Worm (Caenorhabditis elegans) whole organism, young adult: Measurements from ENCODE around the gene riok-3.
A peak's percentile ranks its signal among the peaks of the same experiment; 100 is the strongest.

Experiments used
- B0261.1 ChIP-seq: sonication (generic microtip); optimal IDR thresholded peaks from 2 replicates; lab custom pipeline; 2016; ENCODE audit warnings: mild to moderate bottlenecking, missing genetic modification characterization, moderate library complexity, missing compliant biosample characterization
- C06A6.2 ChIP-seq: fragments of 200-800 bp; sonication (Bioruptor generic); conservative IDR thresholded peaks from 2 replicates; pipeline ENCODE4 v1.3.6; 2022; ENCODE audit warnings: missing genetic modification characterization, missing compliant biosample characterization
- C17E4.6 ChIP-seq: fragments of 200-800 bp; sonication (Bioruptor generic); IDR thresholded peaks from 2 replicates; pipeline ENCODE4 v1.3.6; 2022; ENCODE audit warnings: missing genetic modification reagents, missing genetic modification characterization, missing compliant biosample characterization
- F22D6.2 ChIP-seq: sonication (generic microtip); optimal IDR thresholded peaks from 2 replicates; lab custom pipeline; 2016; ENCODE audit warnings: mild to moderate bottlenecking, missing genetic modification characterization, missing compliant biosample characterization
- F37B4.10 ChIP-seq: fragments of 200-800 bp; sonication (Bioruptor generic); IDR thresholded peaks from 2 replicates; pipeline ENCODE4 v1.3.6; 2022; ENCODE audit warnings: missing genetic modification characterization, missing compliant biosample characterization
- F39B2.1 ChIP-seq: fragments of 200-800 bp; sonication (Bioruptor generic); IDR thresholded peaks from 2 replicates; pipeline ENCODE4 v1.3.6; 2022; ENCODE audit warnings: missing genetic modification reagents, missing genetic modification characterization, missing compliant biosample characterization
- F52B5.7 ChIP-seq: sonication (generic microtip); optimal IDR thresholded peaks from 2 replicates; lab custom pipeline; 2016; ENCODE audit warnings: mild to moderate bottlenecking, missing genetic modification characterization, missing compliant biosample characterization
- F57A8.1 ChIP-seq: fragments of 200-800 bp; sonication (Bioruptor generic); optimal IDR thresholded peaks from 2 replicates; lab custom pipeline; 2018; ENCODE audit warnings: mild to moderate bottlenecking, missing genetic modification characterization, moderate library complexity, missing compliant biosample characterization
- T07F8.4 ChIP-seq: sonication (generic microtip); optimal IDR thresholded peaks from 2 replicates; lab custom pipeline; 2016; ENCODE audit warnings: mild to moderate bottlenecking, missing genetic modification characterization, moderate library complexity, missing compliant biosample characterization
- Y53F4B.3 ChIP-seq: fragments of 200-800 bp; sonication (Bioruptor generic); IDR thresholded peaks from 2 replicates; pipeline ENCODE4 v1.3.6; 2022; ENCODE audit warnings: missing genetic modification reagents, missing genetic modification characterization, missing compliant biosample characterization
- Y79H2A.3 ChIP-seq: fragments of 200-800 bp; sonication (Bioruptor generic); conservative IDR thresholded peaks from 2 replicates; pipeline ENCODE4 v1.3.6; 2022; ENCODE audit warnings: missing genetic modification reagents, missing genetic modification characterization, missing compliant biosample characterization
- Y95B8A.8 ChIP-seq: fragments of 200-800 bp; sonication (Bioruptor generic); IDR thresholded peaks from 2 replicates; pipeline ENCODE4 v1.3.6; 2022; ENCODE audit warnings: missing genetic modification reagents, missing genetic modification characterization, missing compliant biosample characterization
- aptf-3 ChIP-seq: fragments of 200-800 bp; sonication (Bioruptor generic); IDR thresholded peaks from 2 replicates; pipeline ENCODE4 v1.3.6; 2022; ENCODE audit warnings: missing genetic modification characterization, missing compliant biosample characterization
- athp-1 ChIP-seq: sonication (generic microtip); optimal IDR thresholded peaks from 2 replicates; lab custom pipeline; 2017; ENCODE audit warnings: mild to moderate bottlenecking, missing genetic modification characterization, missing compliant biosample characterization
- attf-3 ChIP-seq: fragments of 200-800 bp; sonication (Bioruptor generic); conservative IDR thresholded peaks from 2 replicates; pipeline ENCODE4 v1.3.6; 2022; ENCODE audit warnings: missing genetic modification reagents, missing genetic modification characterization, missing compliant biosample characterization
- attf-5 ChIP-seq: fragments of 200-800 bp; sonication (Bioruptor generic); optimal IDR thresholded peaks from 2 replicates; lab custom pipeline; 2018; ENCODE audit warnings: mild to moderate bottlenecking, missing genetic modification characterization, missing compliant biosample characterization
- bed-1 ChIP-seq: fragments of 200-800 bp; sonication (Bioruptor generic); IDR thresholded peaks from 2 replicates; pipeline ENCODE4 v1.3.6; 2022; ENCODE audit warnings: missing genetic modification reagents, missing genetic modification characterization, missing compliant biosample characterization
- ccch-3 ChIP-seq: fragments of 200-800 bp; sonication (Bioruptor generic); optimal IDR thresholded peaks from 2 replicates; lab custom pipeline; 2018; ENCODE audit warnings: mild to moderate bottlenecking, missing genetic modification characterization, missing compliant biosample characterization
- cebp-1 ChIP-seq, 2 experiments: fragments of 200-800 bp in 1 of 2; sonication (Bioruptor generic) in 1 of 2; sonication (generic microtip) in 1 of 2; IDR thresholded peaks in 1 of 2; optimal IDR thresholded peaks in 1 of 2; 2 replicates each; pipeline versions ENCODE4 v1.3.6 to Lab custom; 2017 to 2022; ENCODE audit warnings: missing compliant biosample characterization in 2 of 2, missing genetic modification characterization in 2 of 2, mild to moderate bottlenecking in 1 of 2, missing genetic modification reagents in 1 of 2, moderate library complexity in 1 of 2
- cebp-2 ChIP-seq: fragments of 200-800 bp; sonication (Bioruptor generic); IDR thresholded peaks from 2 replicates; pipeline ENCODE4 v1.3.6; 2022; ENCODE audit warnings: missing genetic modification characterization, missing compliant biosample characterization
- ceh-100 ChIP-seq: fragments of 200-800 bp; sonication (Bioruptor generic); IDR thresholded peaks from 2 replicates; pipeline ENCODE4 v1.3.6; 2022; ENCODE audit warnings: missing genetic modification reagents, missing genetic modification characterization, missing compliant biosample characterization
- ceh-58 ChIP-seq: fragments of 200-800 bp; sonication (Bioruptor generic); IDR thresholded peaks from 2 replicates; pipeline ENCODE4 v1.3.6; 2022; ENCODE audit warnings: missing genetic modification characterization, missing compliant biosample characterization
- ceh-91 ChIP-seq: fragments of 200-800 bp; sonication (Bioruptor generic); IDR thresholded peaks from 2 replicates; pipeline ENCODE4 v1.3.6; 2022; ENCODE audit warnings: missing genetic modification reagents, missing genetic modification characterization, missing compliant biosample characterization
- die-1 ChIP-seq: sonication (generic microtip); optimal IDR thresholded peaks from 2 replicates; lab custom pipeline; 2016; ENCODE audit warnings: missing genotype, mild to moderate bottlenecking, missing genetic modification characterization, missing compliant biosample characterization
- dox-1 ChIP-seq: fragments of 200-800 bp; sonication (Bioruptor generic); IDR thresholded peaks from 2 replicates; pipeline ENCODE4 v1.3.6; 2022; ENCODE audit warnings: missing genetic modification reagents, missing genetic modification characterization, missing compliant biosample characterization
- dpff-1 ChIP-seq: sonication (generic microtip); optimal IDR thresholded peaks from 2 replicates; lab custom pipeline; 2017; ENCODE audit warnings: mild to moderate bottlenecking, missing genetic modification characterization, missing compliant biosample characterization
- egrh-3 ChIP-seq: fragments of 200-800 bp; sonication (Bioruptor generic); IDR thresholded peaks from 2 replicates; pipeline ENCODE4 v1.3.6; 2022; ENCODE audit warnings: missing genetic modification reagents, missing genetic modification characterization, missing compliant biosample characterization
- him-1 ChIP-seq: sonication (generic microtip); optimal IDR thresholded peaks from 2 replicates; lab custom pipeline; 2016; ENCODE audit warnings: missing genotype, missing genetic modification reagents, missing genetic modification characterization, missing compliant biosample characterization
- hlh-12 ChIP-seq: sonication (generic microtip); optimal IDR thresholded peaks from 2 replicates; lab custom pipeline; 2016; ENCODE audit warnings: missing genetic modification characterization, missing compliant biosample characterization
- hmg-20 ChIP-seq: fragments of 200-800 bp; sonication (Bioruptor generic); IDR thresholded peaks from 2 replicates; pipeline ENCODE4 v1.3.6; 2022; ENCODE audit warnings: missing genetic modification reagents, missing genetic modification characterization, missing compliant biosample characterization
- hrde-1 ChIP-seq: sonication (generic microtip); optimal IDR thresholded peaks from 2 replicates; lab custom pipeline; 2016; ENCODE audit warnings: missing genetic modification characterization, mild to moderate bottlenecking, missing compliant biosample characterization, moderate library complexity, missing genotype, missing genetic modification reagents, borderline replicate concordance
- let-526 ChIP-seq: fragments of 200-800 bp; sonication (Bioruptor generic); IDR thresholded peaks from 2 replicates; pipeline ENCODE4 v1.3.6; 2022; ENCODE audit warnings: missing genetic modification reagents, missing genetic modification characterization, missing compliant biosample characterization
- lin-35 ChIP-seq, 3 experiments: fragments of 150-350 bp in 2 of 3; sonication (generic microtip) in 1 of 3; optimal IDR thresholded peaks; 2 replicates each; lab custom pipeline; 2014 to 2018; ENCODE audit warnings: missing biosample characterization in 3 of 3, missing genetic modification characterization in 3 of 3, missing genetic modification reagents in 3 of 3
- madf-3 ChIP-seq: fragments of 200-800 bp; sonication (Bioruptor generic); IDR thresholded peaks from 2 replicates; pipeline ENCODE4 v1.3.6; 2022; ENCODE audit warnings: missing genetic modification reagents, missing genetic modification characterization, missing compliant biosample characterization
- madf-8 ChIP-seq: fragments of 200-800 bp; sonication (Bioruptor generic); conservative IDR thresholded peaks from 2 replicates; pipeline ENCODE4 v1.3.6; 2022; ENCODE audit warnings: missing genetic modification reagents, missing genetic modification characterization, missing compliant biosample characterization
- nfya-1 ChIP-seq: sonication (generic microtip); optimal IDR thresholded peaks from 2 replicates; lab custom pipeline; 2017; ENCODE audit warnings: antibody characterized with exemption, missing compliant biosample characterization, missing genetic modification characterization, borderline replicate concordance; ENCODE audit not compliant: insufficient read depth
- nfya-2 ChIP-seq: fragments of 200-800 bp; sonication (Bioruptor generic); IDR thresholded peaks from 2 replicates; pipeline ENCODE4 v1.3.6; 2022; ENCODE audit warnings: missing genetic modification reagents, missing genetic modification characterization, missing compliant biosample characterization
- nhr-120 ChIP-seq: fragments of 200-800 bp; sonication (Bioruptor generic); IDR thresholded peaks from 2 replicates; pipeline ENCODE4 v1.3.6; 2022; ENCODE audit warnings: missing genetic modification characterization, missing compliant biosample characterization
- nhr-80 ChIP-seq: sonication (generic microtip); optimal IDR thresholded peaks from 2 replicates; lab custom pipeline; 2016; ENCODE audit warnings: missing genetic modification characterization, missing compliant biosample characterization
- nhr-90 ChIP-seq: sonication (generic microtip); optimal IDR thresholded peaks from 2 replicates; lab custom pipeline; 2016; ENCODE audit warnings: missing genotype, mild to moderate bottlenecking, missing genetic modification characterization, missing compliant biosample characterization
- pbrm-1 ChIP-seq: fragments of 200-800 bp; sonication (Bioruptor generic); IDR thresholded peaks from 2 replicates; pipeline ENCODE4 v1.3.6; 2022; ENCODE audit warnings: missing genetic modification reagents, missing genetic modification characterization, missing compliant biosample characterization
- rcor-1 ChIP-seq: fragments of 200-800 bp; sonication (Bioruptor generic); IDR thresholded peaks from 2 replicates; pipeline ENCODE4 v1.3.6; 2022; ENCODE audit warnings: missing genetic modification reagents, missing genetic modification characterization, missing compliant biosample characterization
- repo-1 ChIP-seq: sonication (generic microtip); optimal IDR thresholded peaks from 2 replicates; lab custom pipeline; 2017; ENCODE audit warnings: mild to moderate bottlenecking, missing genetic modification characterization, missing compliant biosample characterization
- snpc-1.1 ChIP-seq: sonication (generic microtip); optimal IDR thresholded peaks from 2 replicates; lab custom pipeline; 2017; ENCODE audit warnings: missing genetic modification characterization, mild to moderate bottlenecking, missing compliant biosample characterization, antibody characterized with exemption, moderate library complexity, missing genotype, missing genetic modification reagents; ENCODE audit not compliant: insufficient read depth
- snpc-3.4 ChIP-seq: sonication (generic microtip); optimal IDR thresholded peaks from 2 replicates; lab custom pipeline; 2017; ENCODE audit warnings: missing genetic modification characterization, mild to moderate bottlenecking, missing compliant biosample characterization, antibody characterized with exemption, moderate library complexity, missing genotype, missing genetic modification reagents
- tbp1 ChIP-seq: fragments of 200-800 bp; sonication (Bioruptor generic); optimal IDR thresholded peaks from 2 replicates; lab custom pipeline; 2018; ENCODE audit warnings: mild to moderate bottlenecking, missing genetic modification characterization, missing compliant biosample characterization
- tbx-9 ChIP-seq: sonication (generic microtip); optimal IDR thresholded peaks from 2 replicates; lab custom pipeline; 2016; ENCODE audit warnings: borderline replicate concordance, missing genetic modification characterization, inconsistent platforms, missing compliant biosample characterization
- ztf-18 ChIP-seq: sonication (generic microtip); optimal IDR thresholded peaks from 2 replicates; lab custom pipeline; 2016; ENCODE audit warnings: missing genotype, mild to moderate bottlenecking, missing genetic modification characterization, missing compliant biosample characterization

The riok-3 gene

DNA sequence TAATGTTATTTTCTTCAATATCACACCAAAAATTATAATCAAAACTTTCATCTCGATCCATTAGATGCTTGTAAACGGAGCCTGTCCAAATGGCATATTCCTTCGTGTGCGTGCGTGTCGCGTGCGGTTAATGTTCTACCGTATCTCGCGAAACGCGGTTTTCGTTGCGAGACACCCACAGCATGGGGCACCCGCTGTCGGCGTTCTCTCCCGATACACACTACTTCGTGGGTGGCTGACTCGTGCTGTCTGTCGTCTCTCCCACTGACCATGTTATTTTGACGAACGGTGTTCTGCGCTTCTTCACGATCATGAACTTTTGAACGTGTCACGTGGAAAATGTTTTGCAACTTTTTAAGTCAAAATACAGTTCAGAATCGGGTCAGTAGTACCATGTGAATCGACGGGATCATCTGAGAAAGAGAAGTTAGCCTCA, 39.3 kb downstream of the riok-3 start:
- TF ChIP-seq F52B5.7, result peak; percentile 97
- peak; percentile 84 for TF ChIP-seq cebp-1 (GFP tag; IDR thresholded peaks at IDR 0.05; lab: Robert Waterston, UW)
- TF ChIP-seq cebp-1 (tag; optimal IDR thresholded peaks at IDR 0.05; lab: Kevin White, UChicago), result peak; percentile 97
- TF ChIP-seq ceh-100 (GFP tag; lab: Robert Waterston, UW), result peak; percentile 84
- peak; percentile 62 for TF ChIP-seq die-1
- TF ChIP-seq ceh-91, result no peak
- TF ChIP-seq pbrm-1, result peak; percentile 97
- TF ChIP-seq athp-1 (tag; lab: Kevin White, UChicago), result peak; percentile 93
- peak; percentile 77 for TF ChIP-seq F39B2.1 (GFP tag; lab: Robert Waterston, UW)
- TF ChIP-seq tbx-9 (tag; lab: Kevin White, UChicago), result no peak
- peak; percentile 82 for TF ChIP-seq ztf-18 (tag; lab: Kevin White, UChicago)
- peak; percentile 97 for TF ChIP-seq bed-1 (GFP tag; lab: Robert Waterston, UW)
- peak; percentile 57 for TF ChIP-seq T07F8.4 (tag; lab: Kevin White, UChicago)
- TF ChIP-seq attf-3 (GFP tag; lab: Robert Waterston, UW), result peak; percentile 74
- TF ChIP-seq let-526 (GFP tag; lab: Robert Waterston, UW), result peak; percentile 98
- peak; percentile 97 for TF ChIP-seq dox-1 (GFP tag; lab: Robert Waterston, UW)
- TF ChIP-seq nhr-120 (GFP tag; lab: Robert Waterston, UW), result no peak
- peak; percentile 94; the same call in 1 of the 2 replicates for TF ChIP-seq F37B4.10 (GFP tag; lab: Robert Waterston, UW)
- TF ChIP-seq hrde-1, result no peak
- TF ChIP-seq Y79H2A.3 (GFP tag; lab: Robert Waterston, UW), result no peak; the same call in 1 of the 2 replicates
- TF ChIP-seq nfya-2 (GFP tag; lab: Robert Waterston, UW), result 0 out of 2 replicates have a peak, but pooled peaks have one; percentile 87
- TF ChIP-seq madf-3 (GFP tag; lab: Robert Waterston, UW), result peak; percentile 100
- TF ChIP-seq rcor-1 (GFP tag; lab: Robert Waterston, UW), result peak; percentile 92
- TF ChIP-seq nfya-1 (tag; lab: Kevin White, UChicago), result no peak
- no peak for TF ChIP-seq hlh-12 (tag; lab: Kevin White, UChicago)
- no peak for TF ChIP-seq ceh-58 (GFP tag; lab: Robert Waterston, UW)
- TF ChIP-seq attf-5, result peak; percentile 99
- TF ChIP-seq snpc-1.1 (tag; lab: Kevin White, UChicago), result no peak
- TF ChIP-seq aptf-3 (GFP tag; lab: Robert Waterston, UW), result no peak
- peak; percentile 41 for TF ChIP-seq B0261.1 (tag; lab: Kevin White, UChicago)
- TF ChIP-seq tbp1 (GFP tag; lab: Kevin White, UChicago), result peak; percentile 75
- TF ChIP-seq ccch-3, result peak; percentile 59
- TF ChIP-seq egrh-3, result peak; percentile 54
- peak; percentile 88 for TF ChIP-seq dpff-1 (tag; lab: Kevin White, UChicago)
- peak; percentile 55 for TF ChIP-seq snpc-3.4 (tag; lab: Kevin White, UChicago)
- TF ChIP-seq F57A8.1 (GFP tag; lab: Kevin White, UChicago), result peak; percentile 71
- peak; percentile 97 for TF ChIP-seq nhr-80 (tag; lab: Kevin White, UChicago)
- peak in 2 of 3 experiments; percentile 44 to 94 for TF ChIP-seq lin-35 (GFP tag; optimal IDR thresholded peaks at IDR 0.05; lab: Kevin White, UChicago)
- peak; percentile 97 for TF ChIP-seq C06A6.2 (GFP tag; lab: Robert Waterston, UW)
- peak; percentile 98 for TF ChIP-seq repo-1 (tag; lab: Kevin White, UChicago)
- TF ChIP-seq him-1 (tag; lab: Kevin White, UChicago), result no peak
- TF ChIP-seq C17E4.6 (GFP tag; lab: Robert Waterston, UW), result peak; percentile 96
- peak; percentile 95 for TF ChIP-seq cebp-2 (GFP tag; lab: Robert Waterston, UW)
- no peak for TF ChIP-seq Y53F4B.3 (GFP tag; lab: Robert Waterston, UW)
- peak; percentile 87 for TF ChIP-seq hmg-20 (GFP tag; lab: Robert Waterston, UW)
- peak; percentile 89 for TF ChIP-seq F22D6.2 (tag; lab: Kevin White, UChicago)
- no peak for TF ChIP-seq madf-8 (GFP tag; lab: Robert Waterston, UW)
- TF ChIP-seq Y95B8A.8 (GFP tag; lab: Robert Waterston, UW), result peak; percentile 96
- TF ChIP-seq nhr-90 (tag; lab: Kevin White, UChicago), result peak; percentile 94
